Fruit fly (Drosophila melanogaster) whole organism: Measurements from ENCODE around the gene rut.

ENCODE experiments used
- CG8478 ChIP-seq: fragments of >200 bp; optimal IDR thresholded peaks from 2 replicates; lab custom pipeline; 2018; ENCODE audit warnings: inconsistent platforms
- Dll ChIP-seq: fragments of >200 bp; optimal IDR thresholded peaks from 2 replicates; lab custom pipeline; 2017
- EcR ChIP-seq, 2 experiments: fragments of >200 bp; optimal IDR thresholded peaks; 2 replicates each; lab custom pipeline; 2017; ENCODE audit warnings: missing biosample characterization in 2 of 2, missing genetic modification characterization in 2 of 2, missing genetic modification reagents in 2 of 2
- pan ChIP-seq: fragments of >200 bp; optimal IDR thresholded peaks from 2 replicates; lab custom pipeline; 2017
- psq ChIP-seq: fragments of >200 bp; optimal IDR thresholded peaks from 2 replicates; lab custom pipeline; 2017
- usp ChIP-seq: fragments of >200 bp; optimal IDR thresholded peaks from 2 replicates; lab custom pipeline; 2017; ENCODE audit warnings: missing biosample characterization, missing genetic modification characterization, mixed read lengths

DNA sequence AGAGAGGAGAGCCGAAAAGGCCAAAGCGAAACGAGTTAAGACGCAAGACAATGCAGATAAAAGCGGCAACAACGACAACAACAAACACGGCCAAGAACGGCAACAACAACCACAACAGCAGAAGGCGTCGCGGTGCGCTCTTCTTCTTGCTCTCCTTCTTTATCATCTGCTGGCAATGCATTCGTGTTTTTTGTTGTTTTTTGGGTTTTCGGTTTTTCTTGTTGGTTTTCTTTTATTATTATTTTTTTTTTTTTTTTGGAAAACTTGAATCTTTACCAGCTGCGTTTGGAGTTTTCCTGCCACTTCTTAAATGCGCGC lies 444 bp downstream of the rut start:
- TF ChIP-seq psq (lab: Kevin White, UChicago) = no peak
- no peak for TF ChIP-seq CG8478 (lab: Kevin White, UChicago)
- TF ChIP-seq Dll (lab: Kevin White, UChicago) = no peak
- TF ChIP-seq EcR (GFP tag; optimal IDR thresholded peaks at IDR 0.05; lab: Kevin White, UChicago) = no peak
- no peak for TF ChIP-seq pan (lab: Kevin White, UChicago)
- TF ChIP-seq usp (GFP tag; lab: Kevin White, UChicago) = no peak
